Fruit fly (Drosophila melanogaster) whole organism, wandering third instar larva: ENCODE measurements around the gene CG6785.

Experiments
- Abd-B ChIP-seq: fragments of >200 bp; optimal IDR thresholded peaks from 2 replicates; lab custom pipeline; 2017; ENCODE audit warnings: missing biosample characterization, missing genetic modification characterization
- Jra ChIP-seq: sonication (Bioruptor generic); optimal IDR thresholded peaks from 2 replicates; lab custom pipeline; 2016; ENCODE audit warnings: missing biosample characterization, missing genetic modification characterization
- foxo ChIP-seq, 2 experiments: fragments of 200-800 bp; sonication (Bioruptor generic); optimal IDR thresholded peaks; 2 replicates in 1 of 2; 3 replicates in 1 of 2; lab custom pipeline; 2016 to 2017; ENCODE audit warnings: missing biosample characterization in 2 of 2, missing genetic modification characterization in 2 of 2

DNA sequence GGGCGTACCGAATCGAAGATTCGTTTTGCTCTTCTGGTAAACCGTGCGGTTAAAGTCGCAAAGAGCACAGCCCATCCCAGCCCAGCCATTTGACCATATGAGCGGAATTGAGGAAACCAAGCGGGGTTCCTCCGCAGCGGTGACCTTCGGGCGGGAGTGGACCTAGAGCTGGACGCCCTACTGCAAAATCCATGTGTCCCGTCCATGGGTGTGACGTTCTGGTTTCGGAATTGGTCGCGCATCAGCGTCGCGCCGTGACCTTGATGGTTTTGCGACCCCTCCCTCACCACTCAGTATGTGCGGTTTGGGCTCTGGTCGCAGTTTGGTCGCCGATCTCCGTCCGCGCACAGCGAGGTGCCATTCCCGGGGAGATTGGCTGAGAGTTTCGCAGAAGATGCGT is 47.7 kb upstream of the CG6785 start:
- TF ChIP-seq foxo (GFP tag; optimal IDR thresholded peaks at IDR 0.05; lab: Kevin White, UChicago) = no peak
- no peak for TF ChIP-seq Abd-B
- TF ChIP-seq Jra = no peak
